Fruit fly (Drosophila melanogaster) S2 (cell line): ENCODE results near the gene Drsl1.

Experiments used
- CG8478 ChIP-seq: fragments of >200 bp; optimal IDR thresholded peaks from 2 replicates; lab custom pipeline; 2018
- CTCF ChIP-seq, 2 experiments: fragments of >200 bp; optimal IDR thresholded peaks; 2 replicates each; lab custom pipeline; 2018

DNA sequence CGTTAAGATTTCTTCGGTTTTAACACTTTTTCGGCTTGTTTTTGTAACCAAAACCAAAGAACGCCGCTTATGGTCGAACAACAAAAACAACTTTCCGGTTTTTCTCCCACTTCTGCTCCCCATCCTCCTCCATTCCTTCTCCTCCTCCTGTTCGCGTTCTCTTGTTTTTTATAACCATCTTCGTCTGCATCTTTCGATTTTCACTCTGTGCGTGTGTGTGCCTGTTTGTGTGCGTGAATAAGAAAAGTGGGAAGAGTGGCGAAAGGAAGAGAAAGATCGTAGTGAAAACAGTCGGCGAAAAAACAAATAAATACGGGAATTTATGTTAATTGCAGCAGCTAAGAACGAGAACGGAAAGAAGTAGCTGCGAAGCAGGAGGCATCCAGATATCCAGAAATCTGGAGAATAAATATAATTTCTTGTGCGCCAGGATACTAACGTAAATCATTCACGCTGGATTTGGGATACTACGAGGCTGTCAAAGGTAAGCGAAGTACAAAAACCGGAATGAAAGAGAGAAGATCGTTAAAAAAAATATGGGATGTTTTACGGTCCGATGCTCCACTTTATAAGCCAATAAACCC, 1.8 kb upstream of the Drsl1 start:
- TF ChIP-seq CTCF (optimal IDR thresholded peaks at IDR 0.05; lab: Kevin White, UChicago) (no peak), CG8478 (lab: Kevin White, UChicago) (no peak)
